4 worm cellular contexts compared by ENCODE assay signal in genomic region chrV:10395173-10395766, ce11.
TF ChIP-seq lines count a peak whose summit lies in the region.

Gene col-151 (minus strand): TSS chrV:10395223.
Gene ugt-1 (plus strand): TSS chrV:10395663.

TF ChIP-seq in whole organism, L2 larva, 48 proteins besides CTCF, POLR2A, EP300 and RAD21:
- no peak for TF ChIP-seq snpc-4 (tag; optimal IDR thresholded peaks at IDR 0.05; lab: Kevin White, UChicago)
- TF ChIP-seq ceh-82 (tag; optimal IDR thresholded peaks at IDR 0.05; lab: Kevin White, UChicago): no peak
- TF ChIP-seq fos-1 (tag; optimal IDR thresholded peaks at IDR 0.05; lab: Kevin White, UChicago): peak; percentile 25
TF ChIP-seq in whole organism, L2 larva: peak in this region for 1.

TF ChIP-seq in whole organism, L3 larva, 47 proteins besides CTCF, POLR2A, EP300 and RAD21:
- TF ChIP-seq elt-1 (tag; optimal IDR thresholded peaks at IDR 0.05; lab: Kevin White, UChicago) (no peak), elt-2 (tag; optimal IDR thresholded peaks at IDR 0.05; lab: Kevin White, UChicago) (peak; percentile 53), fkh-2 (tag; optimal IDR thresholded peaks at IDR 0.05; lab: Kevin White, UChicago) (no peak), fkh-10 (GFP tag; optimal IDR thresholded peaks at IDR 0.05; lab: Kevin White, UChicago) (no peak), sea-2 (GFP tag; optimal IDR thresholded peaks at IDR 0.05; lab: Kevin White, UChicago) (no peak), pqm-1 (tag; optimal IDR thresholded peaks at IDR 0.05; lab: Kevin White, UChicago) (peak; percentile 59), mdl-1 (tag; optimal IDR thresholded peaks at IDR 0.05; lab: Kevin White, UChicago) (no peak), fos-1 (tag; optimal IDR thresholded peaks at IDR 0.05; lab: Kevin White, UChicago) (no peak), skn-1 (tag; optimal IDR thresholded peaks at IDR 0.05; lab: Kevin White, UChicago) (no peak)

TF ChIP-seq in whole organism, L4 larva, 104 proteins besides CTCF, POLR2A, EP300 and RAD21:
- TF ChIP-seq snpc-4 (tag; optimal IDR thresholded peaks at IDR 0.05; lab: Kevin White, UChicago) (no peak), unc-62 (GFP tag; optimal IDR thresholded peaks at IDR 0.05 in 1 of 2; lab: Kevin White, UChicago) (no peak), unc-62 (tag; optimal IDR thresholded peaks at IDR 0.05; lab: Kevin White, UChicago) (no peak), dmd-6 (GFP tag; IDR thresholded peaks at IDR 0.05; lab: Robert Waterston, UW) (peak; percentile 46), ceh-82 (tag; optimal IDR thresholded peaks at IDR 0.05; lab: Kevin White, UChicago) (no peak), daf-16 (GFP tag; optimal IDR thresholded peaks at IDR 0.05; lab: Kevin White, UChicago) (no peak), daf-16 (tag; optimal IDR thresholded peaks at IDR 0.05; lab: Kevin White, UChicago) (peak; percentile 41), nhr-28 (tag; optimal IDR thresholded peaks at IDR 0.05; lab: Kevin White, UChicago) (peak; percentile 63), lsy-2 (tag; optimal IDR thresholded peaks at IDR 0.05; lab: Kevin White, UChicago) (no peak), nhr-102 (tag; optimal IDR thresholded peaks at IDR 0.05; lab: Kevin White, UChicago) (no peak), hlh-11 (tag; optimal IDR thresholded peaks at IDR 0.05; lab: Kevin White, UChicago) (peak; percentile 15), F37D6.2 (tag; optimal IDR thresholded peaks at IDR 0.05; lab: Kevin White, UChicago) (no peak), dve-1 (tag; optimal IDR thresholded peaks at IDR 0.05; lab: Kevin White, UChicago; ENCODE audit: insufficient read depth) (peak; percentile 34), pqm-1 (tag; optimal IDR thresholded peaks at IDR 0.05; lab: Kevin White, UChicago) (peak; percentile 67)

TF ChIP-seq in whole organism, young adult, 124 proteins besides CTCF, POLR2A, EP300 and RAD21:
- TF ChIP-seq hmg-1.2 (GFP tag; IDR thresholded peaks at IDR 0.05; lab: Robert Waterston, UW): peak; percentile 82
- TF ChIP-seq lsy-27 (tag; optimal IDR thresholded peaks at IDR 0.05; lab: Kevin White, UChicago; ENCODE audit: borderline replicate concordance, insufficient read depth): no peak
- TF ChIP-seq nhr-80 (tag; optimal IDR thresholded peaks at IDR 0.05; lab: Kevin White, UChicago): peak; percentile 48
- no peak for TF ChIP-seq F57A8.1 (GFP tag; optimal IDR thresholded peaks at IDR 0.05; lab: Kevin White, UChicago)
